Worm (Caenorhabditis elegans) whole organism, L1 larva: ENCODE results near the gene fbxa-182.

Experiments
- aha-1 ChIP-seq: fragments of 150-350 bp; optimal IDR thresholded peaks from 2 replicates; lab custom pipeline; 2014; ENCODE audit warnings: missing biosample characterization, missing genetic modification characterization
- alr-1 ChIP-seq: fragments of 200-800 bp; sonication (Bioruptor generic); optimal IDR thresholded peaks from 2 replicates; lab custom pipeline; 2018; ENCODE audit warnings: borderline replicate concordance, mild to moderate bottlenecking, missing genetic modification characterization, missing compliant biosample characterization
- ama-1 ChIP-seq: fragments of 150-350 bp; optimal IDR thresholded peaks from 2 replicates; lab custom pipeline; 2014
- ceh-8 ChIP-seq: fragments of 200-800 bp; sonication (Bioruptor generic); optimal IDR thresholded peaks from 2 replicates; lab custom pipeline; 2018; ENCODE audit warnings: mild to moderate bottlenecking, missing genetic modification characterization, moderate library complexity, missing compliant biosample characterization
- ceh-82 ChIP-seq, 3 experiments: fragments of 150-350 bp in 1 of 3; sonication (generic microtip) in 2 of 3; optimal IDR thresholded peaks; 2 replicates each; lab custom pipeline; 2014 to 2017; ENCODE audit warnings: missing biosample characterization in 3 of 3, missing genetic modification characterization in 3 of 3
- ces-1 ChIP-seq: fragments of 150-350 bp; optimal IDR thresholded peaks from 2 replicates; lab custom pipeline; 2014; ENCODE audit warnings: missing biosample characterization, missing genetic modification reagents, missing genetic modification characterization
- dpl-1 ChIP-seq, 3 experiments: fragments of 150-350 bp in 2 of 3; sonication (generic microtip) in 1 of 3; optimal IDR thresholded peaks; 2 replicates each; lab custom pipeline; 2014 to 2017; ENCODE audit warnings: missing biosample characterization in 3 of 3, missing genetic modification characterization in 3 of 3, missing genetic modification reagents in 3 of 3
- dsc-1 ChIP-seq: sonication (generic microtip); optimal IDR thresholded peaks from 2 replicates; lab custom pipeline; 2016; ENCODE audit warnings: mild to moderate bottlenecking, missing genetic modification characterization, missing compliant biosample characterization
- efl-1 ChIP-seq, 4 experiments: fragments of 150-350 bp; optimal IDR thresholded peaks in 3 of 4; peaks in 1 of 4; 1 replicate in 1 of 4; 2 replicates in 3 of 4; lab custom pipeline; 2014; ENCODE audit warnings: missing biosample characterization in 2 of 4, missing genetic modification characterization in 2 of 4, missing genetic modification reagents in 2 of 4
- efl-3 ChIP-seq: fragments of 200-800 bp; sonication (Bioruptor generic); optimal IDR thresholded peaks from 2 replicates; lab custom pipeline; 2018; ENCODE audit warnings: mild to moderate bottlenecking, missing genetic modification characterization, missing compliant biosample characterization
- ets-5 ChIP-seq: fragments of 200-800 bp; sonication (Bioruptor generic); IDR thresholded peaks from 2 replicates; pipeline ENCODE4 v1.3.6; 2022; ENCODE audit warnings: missing genetic modification characterization, missing compliant biosample characterization
- fkh-10 ChIP-seq: sonication (generic microtip); optimal IDR thresholded peaks from 2 replicates; lab custom pipeline; 2017; ENCODE audit warnings: missing biosample characterization, missing genetic modification reagents, missing genetic modification characterization
- fkh-4 ChIP-seq: sonication (generic microtip); optimal IDR thresholded peaks from 2 replicates; lab custom pipeline; 2016; ENCODE audit warnings: missing compliant biosample characterization, missing genetic modification characterization, borderline replicate concordance
- fkh-8 ChIP-seq: sonication (generic microtip); optimal IDR thresholded peaks from 2 replicates; lab custom pipeline; 2016; ENCODE audit warnings: mild to moderate bottlenecking, missing genetic modification characterization, missing compliant biosample characterization
- grh-1 ChIP-seq: fragments of 200-800 bp; sonication (Bioruptor generic); IDR thresholded peaks from 2 replicates; pipeline ENCODE4 v1.3.6; 2022; ENCODE audit warnings: missing genetic modification reagents, missing genetic modification characterization, missing compliant biosample characterization
- hpl-2 ChIP-seq: fragments of 150-350 bp; optimal IDR thresholded peaks from 2 replicates; lab custom pipeline; 2014; ENCODE audit warnings: missing biosample characterization, missing genetic modification reagents, missing genetic modification characterization
- lin-35 ChIP-seq, 2 experiments: fragments of 150-350 bp; optimal IDR thresholded peaks; 2 replicates each; lab custom pipeline; 2014; ENCODE audit warnings: missing biosample characterization in 2 of 2, missing genetic modification characterization in 2 of 2, missing genetic modification reagents in 2 of 2
- lsy-2 ChIP-seq, 2 experiments: fragments of 150-350 bp; optimal IDR thresholded peaks; 2 replicates each; lab custom pipeline; 2014; ENCODE audit warnings: missing biosample characterization in 2 of 2, missing genetic modification characterization in 2 of 2
- mef-2 ChIP-seq: fragments of 150-350 bp; optimal IDR thresholded peaks from 2 replicates; lab custom pipeline; 2014; ENCODE audit warnings: missing biosample characterization, missing genetic modification characterization
- mep-1 ChIP-seq: fragments of 150-350 bp; optimal IDR thresholded peaks from 2 replicates; lab custom pipeline; 2014; ENCODE audit warnings: missing biosample characterization, missing genetic modification characterization
- nhr-12 ChIP-seq: sonication (generic microtip); optimal IDR thresholded peaks from 2 replicates; lab custom pipeline; 2017; ENCODE audit warnings: missing biosample characterization, missing genetic modification characterization
- nhr-71 ChIP-seq: sonication (generic microtip); optimal IDR thresholded peaks from 2 replicates; lab custom pipeline; 2016; ENCODE audit warnings: mild to moderate bottlenecking, missing genetic modification characterization, moderate library complexity, missing compliant biosample characterization
- nhr-76 ChIP-seq: sonication (generic microtip); optimal IDR thresholded peaks from 2 replicates; lab custom pipeline; 2017; ENCODE audit warnings: missing biosample characterization, missing genetic modification characterization
- nhr-77 ChIP-seq: fragments of 150-350 bp; optimal IDR thresholded peaks from 2 replicates; lab custom pipeline; 2014; ENCODE audit warnings: missing biosample characterization, missing genetic modification characterization
- nhr-85 ChIP-seq: sonication (generic microtip); peaks from one replicate; lab custom pipeline; 2016; ENCODE audit warnings: missing genetic modification characterization, inconsistent platforms, missing compliant biosample characterization
- nhr-90 ChIP-seq: sonication (generic microtip); optimal IDR thresholded peaks from 2 replicates; lab custom pipeline; 2016; ENCODE audit warnings: mild to moderate bottlenecking, missing genetic modification characterization, missing compliant biosample characterization; ENCODE audit not compliant: poor library complexity
- pqm-1 ChIP-seq: sonication (generic microtip); optimal IDR thresholded peaks from 3 replicates; lab custom pipeline; 2017; ENCODE audit warnings: missing biosample characterization, missing genetic modification characterization
- rnt-1 ChIP-seq: sonication (generic microtip); optimal IDR thresholded peaks from 2 replicates; lab custom pipeline; 2016; ENCODE audit warnings: mild to moderate bottlenecking, missing genetic modification characterization, moderate library complexity, missing compliant biosample characterization
- skn-1 ChIP-seq: fragments of 150-350 bp; optimal IDR thresholded peaks from 2 replicates; lab custom pipeline; 2014; ENCODE audit warnings: missing biosample characterization, missing genetic modification characterization
- snpc-4 ChIP-seq: fragments of 150-350 bp; optimal IDR thresholded peaks from 2 replicates; lab custom pipeline; 2014; ENCODE audit warnings: missing biosample characterization, missing genetic modification characterization
- swsn-7 ChIP-seq: sonication (generic microtip); optimal IDR thresholded peaks from 2 replicates; lab custom pipeline; 2016; ENCODE audit warnings: missing genetic modification characterization, missing compliant biosample characterization
- unc-30 ChIP-seq: sonication (generic microtip); optimal IDR thresholded peaks from 2 replicates; lab custom pipeline; 2017; ENCODE audit warnings: missing biosample characterization, missing genetic modification characterization
- unc-62 ChIP-seq: fragments of 150-350 bp; optimal IDR thresholded peaks from 2 replicates; lab custom pipeline; 2014; ENCODE audit warnings: missing biosample characterization, missing genetic modification reagents, missing genetic modification characterization
- unc-98 ChIP-seq: fragments of 200-800 bp; sonication (Bioruptor generic); IDR thresholded peaks from 2 replicates; pipeline ENCODE4 v1.3.6; 2022; ENCODE audit warnings: missing genetic modification characterization, missing compliant biosample characterization
- vab-15 ChIP-seq: sonication (generic microtip); optimal IDR thresholded peaks from 2 replicates; lab custom pipeline; 2017; ENCODE audit warnings: missing genotype, mild to moderate bottlenecking, missing genetic modification characterization, missing compliant biosample characterization
- xbp-1 ChIP-seq: sonication (generic microtip); optimal IDR thresholded peaks from 2 replicates; lab custom pipeline; 2016; ENCODE audit warnings: missing genetic modification characterization, missing compliant biosample characterization
- zag-1 ChIP-seq: fragments of 150-350 bp; optimal IDR thresholded peaks from 2 replicates; lab custom pipeline; 2014; ENCODE audit warnings: missing biosample characterization, missing genetic modification characterization

The fbxa-182 gene

ce11 chrII:2385495-2385894 lies 27.1 kb downstream of the fbxa-182 start, which contains the start of gene F16G10.9:
Gene F16G10.9 (minus strand): TSS chrII:2385595.
- no peak for TF ChIP-seq lin-35 (GFP tag; optimal IDR thresholded peaks at IDR 0.05; lab: Kevin White, UChicago)
- TF ChIP-seq lsy-2 (tag; optimal IDR thresholded peaks at IDR 0.05; lab: Kevin White, UChicago): no peak
- TF ChIP-seq efl-3 (GFP tag; lab: Kevin White, UChicago): no peak
- TF ChIP-seq nhr-77 (tag; lab: Kevin White, UChicago): no peak
- TF ChIP-seq swsn-7 (tag; lab: Kevin White, UChicago): no peak
- no peak for TF ChIP-seq efl-1 (optimal IDR thresholded peaks at IDR 0.05; lab: Kevin White, UChicago)
- TF ChIP-seq efl-1 (GFP tag; optimal IDR thresholded peaks at IDR 0.05 in 1 of 2; lab: Kevin White, UChicago): no peak
- TF ChIP-seq, all 84 proteins: peak for 0

DNA sequence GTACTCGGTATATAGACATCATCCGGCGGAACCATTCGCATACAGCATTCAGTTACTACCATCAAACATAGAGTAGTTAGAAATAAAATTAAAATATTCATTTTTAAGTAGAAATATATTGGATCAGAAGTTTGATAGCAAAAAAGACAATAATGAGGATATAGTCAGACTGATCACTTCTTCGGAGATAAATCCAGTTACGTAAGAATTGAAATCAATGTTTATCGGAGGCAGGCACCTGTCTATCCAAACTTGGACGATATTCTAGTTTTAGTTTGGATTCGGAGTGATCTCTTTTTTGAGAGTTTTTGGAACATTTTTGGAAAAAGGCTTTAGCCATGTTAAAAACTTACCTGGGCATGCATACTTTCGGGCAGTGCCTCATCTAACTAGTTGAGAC lies 29.2 kb downstream of the fbxa-182 start, which contains the start of gene F16G10.8:
Gene F16G10.8, minus strand, starts transcription at position 101 of the 400 bp plus-strand sequence.
- TF ChIP-seq vab-15 (tag; lab: Kevin White, UChicago) (no peak), alr-1 (tag; lab: Kevin White, UChicago) (no peak), unc-98 (GFP tag; lab: Robert Waterston, UW) (no peak), rnt-1 (no peak), fkh-4 (tag; lab: Kevin White, UChicago) (no peak), fkh-10 (GFP tag; lab: Kevin White, UChicago) (no peak), ceh-82 (tag; optimal IDR thresholded peaks at IDR 0.05; lab: Kevin White, UChicago) (no peak), mef-2 (tag; lab: Kevin White, UChicago) (no peak), nhr-85 (tag; lab: Kevin White, UChicago) (no peak), fkh-8 (tag; lab: Kevin White, UChicago) (no peak)

DNA sequence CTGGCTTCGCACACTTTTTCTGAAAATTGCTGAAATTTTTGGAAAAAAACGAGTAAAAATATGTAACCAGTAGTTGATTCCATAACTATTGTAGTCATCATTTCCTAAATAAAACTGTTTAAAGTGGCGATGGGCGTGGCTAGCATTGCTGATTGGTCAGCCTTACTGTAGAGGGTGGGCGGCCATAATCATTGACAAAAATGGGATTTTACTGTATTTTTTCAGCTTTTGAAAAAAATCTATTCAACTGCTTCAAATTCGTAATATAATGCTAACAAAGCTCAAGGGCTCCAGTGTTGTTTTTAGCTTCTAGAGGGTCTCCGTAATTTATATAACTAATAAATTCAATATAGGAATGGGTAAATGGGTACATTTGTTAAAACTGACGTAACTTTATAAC lies 32.4 kb downstream of the fbxa-182 start, which contains the start of gene F16G10.7:
Gene F16G10.7, minus strand, starts transcription at position 101 of the 400 bp plus-strand sequence.
- TF ChIP-seq aha-1 (tag; lab: Kevin White, UChicago) (no peak), lin-35 (GFP tag; optimal IDR thresholded peaks at IDR 0.05; lab: Kevin White, UChicago) (no peak), nhr-76 (tag; lab: Kevin White, UChicago) (no peak), dpl-1 (GFP tag; optimal IDR thresholded peaks at IDR 0.05; lab: Kevin White, UChicago) (no peak), ama-1 (lab: Kevin White, UChicago) (no peak), unc-98 (GFP tag; lab: Robert Waterston, UW) (no peak), unc-30 (tag; lab: Kevin White, UChicago) (no peak), snpc-4 (no peak)

DNA sequence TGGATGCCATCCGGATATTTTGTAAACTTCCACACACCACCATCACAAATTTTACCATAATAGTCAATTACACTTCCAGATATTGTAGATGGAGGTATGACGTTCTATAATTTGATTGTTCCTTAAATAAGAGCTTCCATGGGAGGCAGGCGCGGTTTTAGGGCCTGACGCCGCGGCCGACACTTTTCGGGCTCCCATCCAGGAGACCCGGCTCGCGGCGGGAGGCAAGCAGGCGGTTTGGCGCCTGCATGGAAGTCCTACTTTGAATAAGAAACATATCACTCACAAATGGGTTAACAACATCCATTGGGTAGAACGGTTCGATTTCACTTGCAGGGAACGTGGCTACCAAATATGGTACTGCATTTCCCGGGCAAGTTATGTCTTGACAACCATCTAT lies 32.9 kb downstream of the fbxa-182 start:
- TF ChIP-seq xbp-1 (tag; lab: Kevin White, UChicago): no peak
- no peak for TF ChIP-seq grh-1 (GFP tag; lab: Robert Waterston, UW)
- no peak for TF ChIP-seq pqm-1
- no peak for TF ChIP-seq mep-1 (tag; lab: Kevin White, UChicago)
- TF ChIP-seq nhr-90 (tag; lab: Kevin White, UChicago): no peak
- no peak for TF ChIP-seq nhr-71
- TF ChIP-seq unc-62 (GFP tag; lab: Kevin White, UChicago): no peak
- no peak for TF ChIP-seq ets-5 (GFP tag; lab: Robert Waterston, UW)
- no peak for TF ChIP-seq ceh-8 (GFP tag; lab: Kevin White, UChicago)
- TF ChIP-seq dsc-1 (tag; lab: Kevin White, UChicago): no peak
- TF ChIP-seq zag-1 (tag; lab: Kevin White, UChicago): no peak
- TF ChIP-seq hpl-2 (GFP tag; lab: Kevin White, UChicago): no peak
- TF ChIP-seq nhr-77 (tag; lab: Kevin White, UChicago): no peak
- no peak for TF ChIP-seq ces-1 (GFP tag; lab: Kevin White, UChicago)
- TF ChIP-seq nhr-12 (tag; lab: Kevin White, UChicago): no peak
- no peak for TF ChIP-seq skn-1 (tag; lab: Kevin White, UChicago)
